Worm (Caenorhabditis elegans): ENCODE data around the gene his-61.

Gene his-61

DNA sequence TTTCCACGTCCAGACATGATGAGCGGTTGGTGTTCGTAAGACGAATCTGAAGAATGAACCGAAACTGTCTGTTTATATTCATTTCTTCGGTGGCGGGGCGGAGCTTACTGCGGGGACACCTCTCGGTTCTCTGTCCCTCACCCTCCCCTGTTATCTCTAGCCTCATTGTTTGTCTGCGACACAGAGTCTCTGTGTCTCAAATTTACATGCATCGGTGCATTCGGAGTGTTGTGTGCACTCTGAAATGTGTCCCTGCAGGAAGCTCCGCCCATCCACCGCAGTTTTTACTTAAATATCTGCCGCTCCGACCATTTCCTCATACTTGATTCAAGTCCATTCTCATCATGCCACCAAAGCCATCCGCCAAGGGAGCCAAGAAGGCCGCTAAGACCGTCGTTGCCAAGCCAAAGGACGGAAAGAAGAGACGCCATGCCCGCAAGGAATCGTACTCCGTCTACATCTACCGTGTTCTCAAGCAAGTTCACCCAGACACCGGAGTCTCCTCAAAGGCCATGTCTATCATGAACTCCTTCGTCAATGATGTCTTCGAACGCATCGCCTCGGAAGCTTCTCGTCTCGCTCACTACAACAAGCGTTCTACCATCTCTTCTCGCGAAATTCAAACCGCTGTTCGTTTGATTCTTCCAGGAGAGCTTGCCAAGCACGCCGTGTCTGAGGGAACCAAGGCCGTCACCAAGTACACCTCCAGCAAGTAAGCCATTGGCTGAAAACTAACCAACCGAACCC is at the start of gene his-61, which contains the start of gene his-62 (continued):
- TF ChIP-seq nhr-90 (tag; optimal IDR thresholded peaks at IDR 0.05) (peak; percentile 42), nhr-80 (tag; optimal IDR thresholded peaks at IDR 0.05) (peak; percentile 73), nhr-179 (tag; optimal IDR thresholded peaks at IDR 0.05) (no peak), C06A6.2 (GFP tag; conservative IDR thresholded peaks at IDR 0.05) (no peak), chd-7 (tag; optimal IDR thresholded peaks at IDR 0.05) (no peak), madf-6 (GFP tag; IDR thresholded peaks at IDR 0.05) (0 out of 2 replicates have a peak, but pooled peaks have one; percentile 38), dox-1 (GFP tag; IDR thresholded peaks at IDR 0.05) (peak; percentile 82), cebp-1 (GFP tag; IDR thresholded peaks at IDR 0.05) (no peak), cebp-1 (tag; optimal IDR thresholded peaks at IDR 0.05) (peak; percentile 6), unc-62 (GFP tag; optimal IDR thresholded peaks at IDR 0.05) (no peak), C17E4.6 (GFP tag; IDR thresholded peaks at IDR 0.05) (peak; percentile 32; the same call in 1 of the 2 replicates), B0019.2 (GFP tag; conservative IDR thresholded peaks at IDR 0.05) (no peak), ztf-6 (GFP tag; IDR thresholded peaks at IDR 0.05) (no peak)

DNA sequence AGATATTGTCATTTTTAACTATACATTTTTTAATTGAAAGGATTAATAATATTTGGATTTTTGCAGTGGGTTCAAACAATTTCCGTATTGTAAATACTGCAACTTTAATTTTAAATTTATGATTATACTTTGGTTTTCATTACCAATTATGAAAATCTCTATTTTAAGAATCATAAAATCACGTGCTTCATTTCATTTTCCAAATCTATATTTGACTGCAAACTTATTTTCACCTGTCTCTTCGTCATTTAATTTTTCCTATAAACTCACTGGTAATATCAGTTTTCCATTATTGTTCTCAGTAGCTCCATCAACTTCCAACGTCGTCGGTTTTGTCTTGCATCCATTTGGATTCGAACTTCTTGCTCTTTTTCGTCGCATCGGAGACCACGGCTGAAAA is 46.3 kb upstream of the his-61 start, which contains the start of gene R05G6.1:
TSS of gene R05G6.1 (plus strand) at position 301 of the 400 bp plus-strand sequence.
- TF ChIP-seq hmg-1.2 (GFP tag; IDR thresholded peaks at IDR 0.05) (no peak), fkh-3 (tag; optimal IDR thresholded peaks at IDR 0.05) (no peak), madf-6 (GFP tag; IDR thresholded peaks at IDR 0.05) (no peak), lin-40 (tag; optimal IDR thresholded peaks at IDR 0.05) (no peak), B0019.2 (GFP tag; conservative IDR thresholded peaks at IDR 0.05) (no peak), sdz-38 (tag; optimal IDR thresholded peaks at IDR 0.05) (no peak), hsf-1 (GFP tag; IDR thresholded peaks at IDR 0.05) (no peak), dox-1 (GFP tag; IDR thresholded peaks at IDR 0.05) (no peak), bed-2 (GFP tag; IDR thresholded peaks at IDR 0.05) (no peak), egrh-3 (GFP tag; IDR thresholded peaks at IDR 0.05) (no peak), lsy-27 (tag; optimal IDR thresholded peaks at IDR 0.05; ENCODE audit: borderline replicate concordance, insufficient read depth) (no peak)

DNA sequence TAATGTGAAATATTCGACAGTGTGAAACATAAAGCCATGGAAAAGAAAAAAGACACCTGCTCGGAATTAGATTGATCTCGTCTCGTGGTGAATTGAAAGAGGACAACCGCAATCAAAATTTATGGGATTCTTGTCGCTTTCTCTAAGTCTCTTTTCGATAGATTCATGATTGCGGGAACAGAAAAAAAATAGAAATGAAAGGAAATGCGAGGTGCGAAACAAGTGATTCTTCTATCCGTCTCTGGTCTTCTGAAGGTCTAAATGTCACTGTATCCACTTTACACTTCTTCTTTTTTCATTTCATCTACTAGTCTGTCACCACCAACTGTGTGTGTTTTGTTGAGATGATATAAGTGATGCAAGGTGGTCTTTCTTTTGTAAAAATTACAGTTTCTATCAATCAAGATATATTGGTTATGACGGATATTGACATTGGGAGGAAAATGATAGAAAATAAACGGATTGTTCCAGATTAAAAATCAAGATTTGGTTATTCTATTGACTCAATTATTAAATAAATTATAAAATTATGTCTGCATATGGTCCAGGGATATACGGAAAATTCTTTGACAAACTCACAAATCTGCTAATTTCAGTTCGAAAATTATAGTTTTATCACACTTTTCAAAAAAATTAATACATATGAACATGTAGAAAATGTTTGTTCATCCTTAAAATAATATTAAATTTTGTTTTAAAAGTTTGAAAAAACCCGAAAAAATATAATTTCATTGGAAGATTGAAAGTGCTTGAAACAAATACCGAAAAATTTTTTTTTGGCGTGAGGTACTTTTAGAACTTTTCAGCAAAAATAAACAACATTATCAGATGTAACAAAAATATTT is 44.4 kb upstream of the his-61 start:
- no peak for TF ChIP-seq attf-6 (GFP tag; IDR thresholded peaks at IDR 0.05)
- TF ChIP-seq sdz-38 (tag; optimal IDR thresholded peaks at IDR 0.05): no peak
- TF ChIP-seq ztf-18 (tag; optimal IDR thresholded peaks at IDR 0.05): no peak
- no peak for TF ChIP-seq nhr-27 (tag; optimal IDR thresholded peaks at IDR 0.05)
- TF ChIP-seq F37B4.10 (GFP tag; IDR thresholded peaks at IDR 0.05): no peak
- TF ChIP-seq ztf-26 (tag; optimal IDR thresholded peaks at IDR 0.05): no peak
- TF ChIP-seq ceh-58 (GFP tag; IDR thresholded peaks at IDR 0.05): no peak
- no peak for TF ChIP-seq nfyb-1 (GFP tag; IDR thresholded peaks at IDR 0.05)
- no peak for TF ChIP-seq xnd-1 (tag; optimal IDR thresholded peaks at IDR 0.05)
- TF ChIP-seq zfh-2 (GFP tag; conservative IDR thresholded peaks at IDR 0.05): no peak

DNA sequence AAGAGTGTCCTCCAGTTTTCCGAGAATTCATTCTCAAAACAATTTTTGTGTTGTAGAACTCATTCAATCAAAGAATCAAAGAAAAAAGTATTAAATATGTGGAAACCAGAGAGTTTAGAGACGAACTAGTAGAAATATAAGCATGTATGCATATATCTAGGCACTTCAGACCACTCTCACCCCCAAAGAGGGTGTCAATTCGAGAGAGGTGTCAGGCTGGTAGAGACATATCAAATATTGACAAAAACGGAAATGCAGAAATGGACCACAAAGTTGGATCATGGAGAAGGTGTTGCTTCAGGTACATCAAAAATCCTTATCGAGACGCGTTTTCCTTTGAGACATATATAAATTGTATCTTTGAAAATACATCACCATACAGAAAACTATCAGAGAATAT is 37.7 kb upstream of the his-61 start:
- TF ChIP-seq lin-26 (GFP tag; IDR thresholded peaks at IDR 0.05) (no peak), F22D6.2 (tag; optimal IDR thresholded peaks at IDR 0.05) (no peak), gei-17 (GFP tag; optimal IDR thresholded peaks at IDR 0.05) (no peak), F57A8.1 (GFP tag; optimal IDR thresholded peaks at IDR 0.05) (no peak), fkh-3 (tag; optimal IDR thresholded peaks at IDR 0.05) (no peak), unc-62 (GFP tag; optimal IDR thresholded peaks at IDR 0.05) (no peak), snpc-4 (GFP tag; optimal IDR thresholded peaks at IDR 0.05) (no peak), snpc-4 (tag; optimal IDR thresholded peaks at IDR 0.05) (no peak), ztf-6 (GFP tag; IDR thresholded peaks at IDR 0.05) (no peak), sdz-38 (tag; optimal IDR thresholded peaks at IDR 0.05) (no peak), Y79H2A.3 (GFP tag; conservative IDR thresholded peaks at IDR 0.05) (no peak), ekl-4 (GFP tag; IDR thresholded peaks at IDR 0.05) (no peak), F23B12.7 (tag; optimal IDR thresholded peaks at IDR 0.05; ENCODE audit: insufficient read depth) (no peak), aptf-2 (GFP tag; conservative IDR thresholded peaks at IDR 0.05) (no peak), lsl-1 (GFP tag; optimal IDR thresholded peaks at IDR 0.05) (no peak), T07F8.4 (tag; optimal IDR thresholded peaks at IDR 0.05) (no peak)

Measured in whole organism, young adult.